Fruit fly (Drosophila melanogaster) whole organism, embryonic: ENCODE data around the gene CG9986.

Source experiments
- Asciz ChIP-seq: fragments of 200-800 bp; sonication (Bioruptor generic); optimal IDR thresholded peaks from 2 replicates; lab custom pipeline; 2017; ENCODE audit warnings: missing biosample characterization, mild to moderate bottlenecking, missing genetic modification characterization, missing genetic modification reagents
- CG10366 ChIP-seq: fragments of 200-800 bp; sonication (Bioruptor generic); IDR thresholded peaks from 2 replicates; pipeline ENCODE4 v1.3.6; 2022; ENCODE audit warnings: missing biosample characterization, missing genetic modification characterization
- CG10462 ChIP-seq: fragments of 200-800 bp; sonication (Bioruptor generic); optimal IDR thresholded peaks from 2 replicates; lab custom pipeline; 2016; ENCODE audit warnings: missing biosample characterization, missing genetic modification characterization
- CG13424 ChIP-seq: fragments of 200-800 bp; sonication (Bioruptor generic); optimal IDR thresholded peaks from 2 replicates; lab custom pipeline; 2019; ENCODE audit warnings: missing biosample characterization, mild to moderate bottlenecking, missing genetic modification characterization, moderate library complexity
- CG14965 ChIP-seq: fragments of 200-800 bp; sonication (Bioruptor generic); optimal IDR thresholded peaks from 2 replicates; lab custom pipeline; 2016; ENCODE audit warnings: missing biosample characterization, missing genetic modification characterization, borderline replicate concordance
- CG15514 ChIP-seq: fragments of 200-800 bp; sonication (Bioruptor generic); optimal IDR thresholded peaks from 3 replicates; lab custom pipeline; 2017; ENCODE audit warnings: missing biosample characterization, missing genetic modification characterization, mild to moderate bottlenecking, moderate library complexity, missing genetic modification reagents
- CG2199 ChIP-seq: fragments of 200-800 bp; sonication (Bioruptor generic); IDR thresholded peaks from 3 replicates; pipeline ENCODE4 v1.3.6; 2022; ENCODE audit warnings: missing biosample characterization, missing genetic modification characterization
- CG4707 ChIP-seq: fragments of 200-800 bp; sonication (Bioruptor generic); optimal IDR thresholded peaks from 2 replicates; lab custom pipeline; 2018; ENCODE audit warnings: missing biosample characterization, mild to moderate bottlenecking, missing genetic modification characterization, moderate library complexity
- CG6254 ChIP-seq: fragments of 200-800 bp; sonication (Bioruptor generic); optimal IDR thresholded peaks from 3 replicates; lab custom pipeline; 2017; ENCODE audit warnings: mild to moderate bottlenecking, missing biosample characterization, missing genetic modification reagents, missing genetic modification characterization
- CG6765 ChIP-seq: fragments of 200-800 bp; sonication (Bioruptor generic); optimal IDR thresholded peaks from 3 replicates; lab custom pipeline; 2017; ENCODE audit warnings: missing biosample characterization, mild to moderate bottlenecking, missing genetic modification characterization
- CG7745 ChIP-seq: fragments of 200-800 bp; sonication (Bioruptor generic); optimal IDR thresholded peaks from 2 replicates; lab custom pipeline; 2018; ENCODE audit warnings: missing biosample characterization, mild to moderate bottlenecking, missing genetic modification characterization, moderate library complexity
- CG8359 ChIP-seq: fragments of 200-800 bp; sonication (Bioruptor generic); optimal IDR thresholded peaks from 2 replicates; lab custom pipeline; 2017; ENCODE audit warnings: missing biosample characterization, mild to moderate bottlenecking, missing genetic modification characterization, borderline replicate concordance
- CG8478 ChIP-seq: fragments of >200 bp; optimal IDR thresholded peaks from 2 replicates; lab custom pipeline; 2018
- CG9797 ChIP-seq: fragments of 200-800 bp; sonication (Bioruptor generic); optimal IDR thresholded peaks from 3 replicates; lab custom pipeline; 2018; ENCODE audit warnings: missing biosample characterization, mild to moderate bottlenecking, missing genetic modification characterization
- Chrac-16 ChIP-seq: fragments of 200-800 bp; sonication (Bioruptor generic); optimal IDR thresholded peaks from 3 replicates; lab custom pipeline; 2016; ENCODE audit warnings: missing biosample characterization, missing genetic modification characterization
- H2.0 ChIP-seq: fragments of 200-800 bp; sonication (Bioruptor generic); IDR thresholded peaks from 2 replicates; pipeline ENCODE4 v1.3.6; 2022; ENCODE audit warnings: missing biosample characterization, missing genetic modification characterization
- Hr39 ChIP-seq: fragments of >200 bp; optimal IDR thresholded peaks from 2 replicates; lab custom pipeline; 2017
- MBD-R2 ChIP-seq: fragments of 200-800 bp; sonication (Bioruptor generic); IDR thresholded peaks from 2 replicates; pipeline ENCODE4 v1.3.6; 2022; ENCODE audit warnings: missing biosample characterization, missing genetic modification characterization
- Max ChIP-seq: fragments of 200-800 bp; sonication (Bioruptor generic); optimal IDR thresholded peaks from 2 replicates; lab custom pipeline; 2016; ENCODE audit warnings: missing biosample characterization, mild to moderate bottlenecking, missing genetic modification characterization
- Myb ChIP-seq: fragments of 200-800 bp; sonication (Bioruptor generic); optimal IDR thresholded peaks from 2 replicates; lab custom pipeline; 2016; ENCODE audit warnings: missing biosample characterization, missing genetic modification characterization
- PHDP ChIP-seq: fragments of 200-800 bp; sonication (Bioruptor generic); optimal IDR thresholded peaks from 3 replicates; lab custom pipeline; 2018; ENCODE audit warnings: missing biosample characterization, mild to moderate bottlenecking, missing genetic modification characterization, moderate library complexity
- Pdp1 ChIP-seq, 2 experiments: fragments of 200-800 bp; sonication (Bioruptor generic); optimal IDR thresholded peaks; 3 replicates each; lab custom pipeline; 2016; ENCODE audit warnings: missing biosample characterization in 2 of 2, missing genetic modification characterization in 2 of 2, mild to moderate bottlenecking in 1 of 2, moderate library complexity in 1 of 2
- Scr ChIP-seq: fragments of 200-800 bp; sonication (Bioruptor generic); IDR thresholded peaks from 2 replicates; pipeline ENCODE4 v1.3.6; 2022; ENCODE audit warnings: missing biosample characterization, missing genetic modification characterization; ENCODE audit not compliant: partially characterized antibody
- Spps ChIP-seq: fragments of 200-800 bp; sonication (Bioruptor generic); optimal IDR thresholded peaks from 2 replicates; lab custom pipeline; 2018; ENCODE audit warnings: missing biosample characterization, mild to moderate bottlenecking, missing genetic modification characterization
- Sry-β ChIP-seq: fragments of 200-800 bp; sonication (Bioruptor generic); optimal IDR thresholded peaks from 2 replicates; lab custom pipeline; 2018; ENCODE audit warnings: missing biosample characterization, mild to moderate bottlenecking, missing genetic modification characterization, moderate library complexity
- crc ChIP-seq: fragments of 200-800 bp; sonication (Bioruptor generic); optimal IDR thresholded peaks from 2 replicates; lab custom pipeline; 2016; ENCODE audit warnings: missing biosample characterization, missing genetic modification characterization
- croc ChIP-seq: fragments of 200-800 bp; sonication (Bioruptor generic); conservative IDR thresholded peaks from 3 replicates; pipeline ENCODE4 v1.3.6; 2022; ENCODE audit warnings: missing biosample characterization, missing genetic modification characterization
- da ChIP-seq: fragments of 200-800 bp; sonication (Bioruptor generic); optimal IDR thresholded peaks from 2 replicates; lab custom pipeline; 2016; ENCODE audit warnings: missing biosample characterization, missing genetic modification characterization
- en ChIP-seq: fragments of 200-800 bp; sonication (Bioruptor generic); optimal IDR thresholded peaks from 2 replicates; lab custom pipeline; 2016; ENCODE audit warnings: missing biosample characterization, missing genetic modification characterization
- ewg ChIP-seq: fragments of 200-800 bp; sonication (Bioruptor generic); optimal IDR thresholded peaks from 3 replicates; lab custom pipeline; 2017; ENCODE audit warnings: mild to moderate bottlenecking, missing biosample characterization, missing genetic modification reagents, missing genetic modification characterization
- eyg ChIP-seq: fragments of 200-800 bp; sonication (Bioruptor generic); optimal IDR thresholded peaks from 3 replicates; lab custom pipeline; 2016; ENCODE audit warnings: missing biosample characterization, missing genetic modification characterization
- fu2 ChIP-seq: fragments of 200-800 bp; sonication (Bioruptor generic); optimal IDR thresholded peaks from 2 replicates; lab custom pipeline; 2016; ENCODE audit warnings: missing biosample characterization, missing genetic modification characterization
- h ChIP-seq: fragments of >200 bp; optimal IDR thresholded peaks from 2 replicates; lab custom pipeline; 2017
- jigr1 ChIP-seq: fragments of 200-800 bp; sonication (Bioruptor generic); IDR thresholded peaks from 3 replicates; pipeline ENCODE4 v1.3.6; 2022; ENCODE audit warnings: missing biosample characterization, missing genetic modification characterization
- jumu ChIP-seq: fragments of 200-800 bp; sonication (Bioruptor generic); optimal IDR thresholded peaks from 3 replicates; lab custom pipeline; 2016; ENCODE audit warnings: missing biosample characterization, missing genetic modification characterization
- kah ChIP-seq: fragments of 200-800 bp; sonication (Bioruptor generic); optimal IDR thresholded peaks from 2 replicates; lab custom pipeline; 2018; ENCODE audit warnings: missing biosample characterization, mild to moderate bottlenecking, missing genetic modification characterization
- kay ChIP-seq: fragments of 200-800 bp; sonication (Bioruptor generic); optimal IDR thresholded peaks from 2 replicates; lab custom pipeline; 2016; ENCODE audit warnings: missing biosample characterization, missing genetic modification characterization
- kni ChIP-seq: fragments of 200-800 bp; sonication (Bioruptor generic); optimal IDR thresholded peaks from 3 replicates; lab custom pipeline; 2017; ENCODE audit warnings: mild to moderate bottlenecking, missing biosample characterization, missing genetic modification reagents, missing genetic modification characterization
- nerfin-1 ChIP-seq: fragments of 200-800 bp; sonication (Bioruptor generic); optimal IDR thresholded peaks from 3 replicates; lab custom pipeline; 2019; ENCODE audit warnings: missing biosample characterization, mild to moderate bottlenecking, missing genetic modification characterization, moderate library complexity
- repo ChIP-seq: fragments of 200-800 bp; sonication (Bioruptor generic); optimal IDR thresholded peaks from 2 replicates; lab custom pipeline; 2016; ENCODE audit warnings: missing biosample characterization, missing genetic modification characterization
- salm ChIP-seq: fragments of 200-800 bp; sonication (Bioruptor generic); optimal IDR thresholded peaks from 2 replicates; lab custom pipeline; 2018; ENCODE audit warnings: missing biosample characterization, mild to moderate bottlenecking, missing genetic modification characterization
- sc ChIP-seq, 3 experiments: fragments of >200 bp in 2 of 3; fragments of 200-800 bp in 1 of 3; sonication (Bioruptor generic) in 1 of 3; optimal IDR thresholded peaks; 2 replicates in 2 of 3; 3 replicates in 1 of 3; lab custom pipeline; 2017; ENCODE audit warnings: mild to moderate bottlenecking in 1 of 3, missing biosample characterization in 1 of 3, missing genetic modification characterization in 1 of 3, missing genetic modification reagents in 1 of 3
- sens-2 ChIP-seq: fragments of 200-800 bp; sonication (Bioruptor generic); IDR thresholded peaks from 2 replicates; pipeline ENCODE4 v1.3.6; 2022; ENCODE audit warnings: missing biosample characterization, missing genetic modification characterization
- sima ChIP-seq: fragments of 200-800 bp; sonication (Bioruptor generic); optimal IDR thresholded peaks from 2 replicates; lab custom pipeline; 2016; ENCODE audit warnings: missing biosample characterization, missing genetic modification characterization
- sisA ChIP-seq: fragments of 200-800 bp; sonication (Bioruptor generic); IDR thresholded peaks from 2 replicates; pipeline ENCODE4 v1.3.6; 2022; ENCODE audit warnings: missing biosample characterization, missing genetic modification characterization
- sqz ChIP-seq: fragments of 200-800 bp; sonication (Bioruptor generic); optimal IDR thresholded peaks from 3 replicates; lab custom pipeline; 2018; ENCODE audit warnings: missing biosample characterization, mild to moderate bottlenecking, missing genetic modification characterization
- unpg ChIP-seq: fragments of 200-800 bp; sonication (Bioruptor generic); optimal IDR thresholded peaks from 3 replicates; lab custom pipeline; 2018; ENCODE audit warnings: missing biosample characterization, mild to moderate bottlenecking, missing genetic modification characterization, moderate library complexity

CG9986 gene

DNA sequence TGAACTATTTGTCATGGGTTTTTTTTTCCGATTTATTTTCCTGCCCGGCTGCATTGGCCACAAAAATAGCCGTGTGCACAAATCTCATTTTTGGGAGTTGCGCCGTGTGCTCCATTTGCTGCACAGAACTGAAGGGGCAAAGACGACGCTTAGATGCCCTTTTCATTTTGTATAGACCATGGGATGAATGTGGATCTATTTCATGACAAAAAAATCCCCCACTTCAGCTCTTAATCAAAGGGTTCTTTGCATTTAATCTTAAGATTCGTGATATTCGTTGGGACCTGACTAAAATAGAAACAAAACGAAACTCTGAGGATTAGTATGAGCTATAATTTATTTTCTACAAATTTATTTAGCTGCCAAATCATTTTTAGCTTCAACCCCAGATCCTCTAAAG, 24.2 kb downstream of the CG9986 start (continued):
- TF ChIP-seq CG8359 (peak; percentile 9), Asciz (GFP tag; lab: Kevin White, UChicago) (no peak), sisA (GFP tag; lab: Robert Waterston, UW) (0 out of 2 replicates have a peak, but pooled peaks have one; percentile 9)

DNA sequence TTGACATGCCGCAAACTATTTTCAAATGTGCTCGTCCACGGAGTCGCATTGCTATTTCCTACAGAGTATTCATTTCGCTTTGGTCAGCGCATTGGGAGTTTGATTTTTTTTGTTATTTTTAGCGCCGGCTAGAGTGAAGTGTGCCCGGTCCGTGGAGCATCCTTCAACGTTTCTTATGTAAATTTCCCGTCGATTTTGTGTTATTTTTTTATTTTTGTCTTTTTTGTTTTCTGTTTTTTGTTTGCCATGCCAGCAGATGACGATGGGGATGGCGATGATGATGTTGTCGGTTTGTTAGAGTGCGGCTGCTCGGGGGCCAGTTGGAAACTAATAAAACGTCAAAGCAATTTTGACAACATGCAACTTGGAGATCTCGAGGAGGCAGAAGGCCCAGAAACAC, 25.0 kb downstream of the CG9986 start:
- TF ChIP-seq sqz (peak; percentile 13), kah (no peak), Pdp1 (GFP tag; optimal IDR thresholded peaks at IDR 0.05; lab: Kevin White, UChicago) (peak in 1 of 2 experiments; percentile 34), salm (tag; lab: Kevin White, UChicago) (no peak), jigr1 (GFP tag; lab: Robert Waterston, UW) (no peak), ewg (GFP tag; lab: Kevin White, UChicago) (no peak), sens-2 (GFP tag; lab: Robert Waterston, UW) (no peak)
- TF ChIP-seq, all 482 proteins: peak for 2

DNA sequence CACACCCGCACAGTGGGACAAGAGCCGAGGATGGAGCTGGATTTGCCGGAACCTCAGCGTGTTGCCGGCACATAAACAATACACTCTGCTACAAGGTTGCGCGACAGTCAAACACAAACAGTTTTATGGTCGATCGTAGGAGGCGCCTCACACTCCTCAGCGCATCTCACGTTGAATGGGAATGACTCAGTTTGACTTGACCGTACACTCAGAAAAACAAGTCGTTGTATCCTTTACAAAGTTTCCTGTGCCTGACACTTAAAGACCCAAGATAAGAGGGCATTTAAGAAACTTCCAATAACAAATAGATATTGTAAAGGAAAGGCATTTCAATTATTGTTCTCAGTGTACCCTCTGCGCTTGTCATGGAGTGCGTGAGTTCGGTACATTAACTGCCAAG, 25.9 kb downstream of the CG9986 start:
- TF ChIP-seq h (lab: Kevin White, UChicago) (no peak), CG6765 (GFP tag; lab: Kevin White, UChicago) (peak; percentile 15), H2.0 (GFP tag; lab: Robert Waterston, UW) (peak; percentile 55), kni (GFP tag; lab: Kevin White, UChicago) (no peak), PHDP (peak; percentile 7), CG8478 (lab: Kevin White, UChicago) (no peak), salm (tag; lab: Kevin White, UChicago) (no peak), CG2199 (GFP tag; lab: Robert Waterston, UW) (0 out of 3 replicates have a peak, but pooled peaks have one; percentile 40), CG9797 (GFP tag; lab: Kevin White, UChicago) (no peak), CG10366 (GFP tag; lab: Robert Waterston, UW) (peak; percentile 51; the same call in 1 of the 2 replicates), eyg (GFP tag; lab: Kevin White, UChicago) (no peak), croc (GFP tag; lab: Robert Waterston, UW) (peak; percentile 39; the same call in 1 of the 3 replicates), unpg (GFP tag; lab: Kevin White, UChicago) (peak; percentile 64), sc (optimal IDR thresholded peaks at IDR 0.05; lab: Kevin White, UChicago) (no peak), sc (GFP tag; optimal IDR thresholded peaks at IDR 0.05; lab: Kevin White, UChicago) (no peak), Chrac-16 (GFP tag; lab: Kevin White, UChicago) (peak; percentile 41), repo (GFP tag; lab: Kevin White, UChicago) (peak; percentile 13), fu2 (GFP tag; lab: Kevin White, UChicago) (no peak), CG13424 (tag; lab: Kevin White, UChicago) (peak; percentile 9), CG7745 (tag; lab: Kevin White, UChicago) (no peak), Scr (no peak), nerfin-1 (peak; percentile 28), CG4707 (GFP tag; lab: Kevin White, UChicago) (peak; percentile 7), Myb (peak; percentile 5), da (GFP tag; lab: Kevin White, UChicago) (no peak), jumu (GFP tag; lab: Kevin White, UChicago) (peak; percentile 77), CG10462 (no peak), CG15514 (GFP tag; lab: Kevin White, UChicago) (peak; percentile 40), CG14965 (no peak), ewg (GFP tag; lab: Kevin White, UChicago) (peak; percentile 16), MBD-R2 (GFP tag; lab: Robert Waterston, UW) (no peak), crc (GFP tag; lab: Kevin White, UChicago) (peak; percentile 20), Hr39 (lab: Kevin White, UChicago) (no peak), sima (GFP tag; lab: Kevin White, UChicago) (no peak), Sry-β (no peak), CG6254 (peak; percentile 40), sisA (GFP tag; lab: Robert Waterston, UW) (peak; percentile 50), en (peak; percentile 48), Spps (tag; lab: Kevin White, UChicago) (peak; percentile 24), Max (peak; percentile 22), kay (GFP tag; lab: Kevin White, UChicago) (no peak)
